Fruit fly (Drosophila melanogaster): ENCODE data around the gene CG9396.

CG9396 gene

dm6 chr3R:9571523-9571922, at the start of gene CG9396:
Gene CG9396 (minus strand): TSS chr3R:9571623.
- no peak for TF ChIP-seq Clk (GFP tag; optimal IDR thresholded peaks at IDR 0.05)
- no peak for TF ChIP-seq pad (GFP tag; optimal IDR thresholded peaks at IDR 0.05)
- TF ChIP-seq kay (GFP tag; ENCODE audit: borderline replicate concordance): no peak
- TF ChIP-seq Mnt (GFP tag; optimal IDR thresholded peaks at IDR 0.05): peak; percentile 1
- TF ChIP-seq CG14711 (tag; optimal IDR thresholded peaks at IDR 0.05): no peak
- no peak for TF ChIP-seq cnc (optimal IDR thresholded peaks at IDR 0.05)
- TF ChIP-seq CG1620 (GFP tag; optimal IDR thresholded peaks at IDR 0.05): no peak
- TF ChIP-seq cic (GFP tag; optimal IDR thresholded peaks at IDR 0.05): peak; percentile 85
- TF ChIP-seq CG12768 (GFP tag; optimal IDR thresholded peaks at IDR 0.05): no peak
- no peak for TF ChIP-seq bab1 (GFP tag; optimal IDR thresholded peaks at IDR 0.05)
- no peak for TF ChIP-seq toe (GFP tag; optimal IDR thresholded peaks at IDR 0.05)
- no peak for TF ChIP-seq Hr96 (GFP tag; optimal IDR thresholded peaks at IDR 0.05)
- TF ChIP-seq tj (GFP tag; optimal IDR thresholded peaks at IDR 0.05): no peak
- peak; percentile 10 for TF ChIP-seq CG7101 (tag; optimal IDR thresholded peaks at IDR 0.05)
- TF ChIP-seq CG11617 (GFP tag; optimal IDR thresholded peaks at IDR 0.05): no peak

dm6 chr3R:9620278-9620677, 48.9 kb upstream of the CG9396 start:
- peak; percentile 29 for TF ChIP-seq CG7045 (GFP tag; optimal IDR thresholded peaks at IDR 0.05)
- no peak for TF ChIP-seq CG5204 (GFP tag; optimal IDR thresholded peaks at IDR 0.05)
- TF ChIP-seq CG7101 (tag; optimal IDR thresholded peaks at IDR 0.05): no peak
- peak; percentile 20 for TF ChIP-seq toe (GFP tag; optimal IDR thresholded peaks at IDR 0.05)
- TF ChIP-seq CG11617 (GFP tag; optimal IDR thresholded peaks at IDR 0.05): no peak
- TF ChIP-seq Clk (GFP tag; optimal IDR thresholded peaks at IDR 0.05): no peak

- peak; percentile 81 for TF ChIP-seq bab1 (GFP tag; optimal IDR thresholded peaks at IDR 0.05)
- peak; percentile 36 for TF ChIP-seq CG5204 (GFP tag; optimal IDR thresholded peaks at IDR 0.05)
- TF ChIP-seq pad (GFP tag; optimal IDR thresholded peaks at IDR 0.05): peak; percentile 7
- TF ChIP-seq kay (GFP tag; ENCODE audit: borderline replicate concordance): no peak
- TF ChIP-seq CG14711 (tag; optimal IDR thresholded peaks at IDR 0.05): peak; percentile 47
- peak; percentile 36 for TF ChIP-seq CG7101 (tag; optimal IDR thresholded peaks at IDR 0.05)
- peak; percentile 43 for TF ChIP-seq CG12768 (GFP tag; optimal IDR thresholded peaks at IDR 0.05)
- TF ChIP-seq CG33017 (tag; optimal IDR thresholded peaks at IDR 0.05): peak; percentile 4
- TF ChIP-seq cic (GFP tag; optimal IDR thresholded peaks at IDR 0.05): no peak
- peak; percentile 58 for TF ChIP-seq CG7045 (GFP tag; optimal IDR thresholded peaks at IDR 0.05)
Measured at dm6 chr3R:9618331-9618730, 46.9 kb upstream of the CG9396 start.

dm6 chr3R:9613124-9613523, 41.7 kb upstream of the CG9396 start:
- TF ChIP-seq CG14711 (tag; optimal IDR thresholded peaks at IDR 0.05) (no peak), cic (GFP tag; optimal IDR thresholded peaks at IDR 0.05) (no peak), kay (GFP tag; ENCODE audit: borderline replicate concordance) (no peak), tj (GFP tag; optimal IDR thresholded peaks at IDR 0.05) (no peak), Mnt (GFP tag; optimal IDR thresholded peaks at IDR 0.05) (no peak), Clk (GFP tag; optimal IDR thresholded peaks at IDR 0.05) (no peak), CG5204 (GFP tag; optimal IDR thresholded peaks at IDR 0.05) (no peak), CG7101 (tag; optimal IDR thresholded peaks at IDR 0.05) (no peak), toe (GFP tag; optimal IDR thresholded peaks at IDR 0.05) (no peak), CG7045 (GFP tag; optimal IDR thresholded peaks at IDR 0.05) (no peak), bab1 (GFP tag; optimal IDR thresholded peaks at IDR 0.05) (no peak), Crg-1 (GFP tag; optimal IDR thresholded peaks at IDR 0.05) (no peak), cnc (optimal IDR thresholded peaks at IDR 0.05) (no peak), ovo (GFP tag; optimal IDR thresholded peaks at IDR 0.05) (no peak), Hr96 (GFP tag; optimal IDR thresholded peaks at IDR 0.05) (no peak), CG11617 (GFP tag; optimal IDR thresholded peaks at IDR 0.05) (no peak)

dm6 chr3R:9612217-9612616, 40.8 kb upstream of the CG9396 start:
- TF ChIP-seq Mnt (GFP tag; optimal IDR thresholded peaks at IDR 0.05) (no peak), Hr96 (GFP tag; optimal IDR thresholded peaks at IDR 0.05) (no peak), ovo (GFP tag; optimal IDR thresholded peaks at IDR 0.05) (no peak), Clk (GFP tag; optimal IDR thresholded peaks at IDR 0.05) (no peak), tj (GFP tag; optimal IDR thresholded peaks at IDR 0.05) (peak; percentile 10), CG5204 (GFP tag; optimal IDR thresholded peaks at IDR 0.05) (no peak), CG7045 (GFP tag; optimal IDR thresholded peaks at IDR 0.05) (no peak), bab1 (GFP tag; optimal IDR thresholded peaks at IDR 0.05) (peak; percentile 10), kay (GFP tag; ENCODE audit: borderline replicate concordance) (no peak)

dm6 chr3R:9608206-9608605, 36.8 kb upstream of the CG9396 start:
- TF ChIP-seq bab1 (GFP tag; optimal IDR thresholded peaks at IDR 0.05) (no peak), Mnt (GFP tag; optimal IDR thresholded peaks at IDR 0.05) (no peak), CG7101 (tag; optimal IDR thresholded peaks at IDR 0.05) (no peak), CG12768 (GFP tag; optimal IDR thresholded peaks at IDR 0.05) (no peak), tj (GFP tag; optimal IDR thresholded peaks at IDR 0.05) (no peak), cic (GFP tag; optimal IDR thresholded peaks at IDR 0.05) (no peak), CG33017 (tag; optimal IDR thresholded peaks at IDR 0.05) (no peak), ovo (GFP tag; optimal IDR thresholded peaks at IDR 0.05) (no peak), Clk (GFP tag; optimal IDR thresholded peaks at IDR 0.05) (no peak), CG5204 (GFP tag; optimal IDR thresholded peaks at IDR 0.05) (no peak), Crg-1 (GFP tag; optimal IDR thresholded peaks at IDR 0.05) (no peak), CG11617 (GFP tag; optimal IDR thresholded peaks at IDR 0.05) (no peak), CG7045 (GFP tag; optimal IDR thresholded peaks at IDR 0.05) (no peak), pad (GFP tag; optimal IDR thresholded peaks at IDR 0.05) (no peak), CG1620 (GFP tag; optimal IDR thresholded peaks at IDR 0.05) (no peak), toe (GFP tag; optimal IDR thresholded peaks at IDR 0.05) (no peak), CG14711 (tag; optimal IDR thresholded peaks at IDR 0.05) (no peak)
